Worm (Caenorhabditis elegans): ENCODE measurements around the gene ZK632.12.

DNA sequence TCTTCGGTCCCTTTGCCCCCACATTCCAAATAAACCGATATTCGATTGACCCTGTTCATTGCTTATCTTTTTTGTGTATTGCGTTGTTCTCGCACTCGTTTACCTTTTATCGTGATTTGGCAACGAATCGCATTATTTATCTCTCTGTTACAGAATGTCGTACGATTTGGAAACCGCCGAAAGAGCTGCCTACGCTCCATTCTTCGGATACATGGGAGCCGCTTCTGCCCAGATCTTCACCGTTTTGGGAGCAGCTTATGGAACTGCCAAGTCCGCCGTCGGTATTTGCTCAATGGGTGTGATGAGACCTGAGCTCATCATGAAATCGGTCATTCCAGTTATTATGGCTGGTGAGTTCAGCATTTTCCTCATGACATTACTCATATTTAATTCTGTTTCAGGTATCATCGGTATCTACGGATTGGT, 48.6 kb upstream of the ZK632.12 start, which contains the start of gene vha-2:
- no peak for TF ChIP-seq sea-2 (GFP tag; IDR thresholded peaks at IDR 0.05)
- TF ChIP-seq madf-6 (GFP tag; IDR thresholded peaks at IDR 0.05), result peak; percentile 57
- TF ChIP-seq lsl-1 (GFP tag; optimal IDR thresholded peaks at IDR 0.05), result no peak
- no peak for TF ChIP-seq T07F8.4 (tag; optimal IDR thresholded peaks at IDR 0.05)
- peak; percentile 23 for TF ChIP-seq madf-10 (tag; optimal IDR thresholded peaks at IDR 0.05)
- TF ChIP-seq lsy-27 (tag; optimal IDR thresholded peaks at IDR 0.05; ENCODE audit: borderline replicate concordance, insufficient read depth), result no peak
- TF ChIP-seq lir-1 (GFP tag; conservative IDR thresholded peaks at IDR 0.05), result no peak
- no peak for TF ChIP-seq ztf-25 (GFP tag; IDR thresholded peaks at IDR 0.05)
- TF ChIP-seq F49E8.2 (tag; optimal IDR thresholded peaks at IDR 0.05; ENCODE audit: insufficient read depth), result peak; percentile 54
- peak; percentile 92 for TF ChIP-seq B0336.3 (GFP tag; IDR thresholded peaks at IDR 0.05)
- peak; percentile 31 for TF ChIP-seq tbp1 (GFP tag; optimal IDR thresholded peaks at IDR 0.05)
- TF ChIP-seq mes-4 (tag; optimal IDR thresholded peaks at IDR 0.05), result no peak
- TF ChIP-seq nfya-2 (GFP tag; IDR thresholded peaks at IDR 0.05), result peak; percentile 25; the same call in 1 of the 2 replicates
- TF ChIP-seq hsf-1 (GFP tag; IDR thresholded peaks at IDR 0.05), result peak; percentile 76

All from whole organism, young adult.